Worm (Caenorhabditis elegans) whole organism, L1 larva: ENCODE data around the gene exc-1.

Source experiments
- C16A3.4 ChIP-seq: fragments of 150-350 bp; optimal IDR thresholded peaks from 2 replicates; lab custom pipeline; 2014; ENCODE audit warnings: missing biosample characterization, missing genetic modification characterization
- Y116A8C.19 ChIP-seq: sonication (generic microtip); optimal IDR thresholded peaks from 2 replicates; lab custom pipeline; 2016; ENCODE audit warnings: missing compliant biosample characterization, missing genetic modification characterization, borderline replicate concordance
- alr-1 ChIP-seq: fragments of 200-800 bp; sonication (Bioruptor generic); optimal IDR thresholded peaks from 2 replicates; lab custom pipeline; 2018; ENCODE audit warnings: borderline replicate concordance, mild to moderate bottlenecking, missing genetic modification characterization, missing compliant biosample characterization
- aly-2 ChIP-seq: fragments of 150-350 bp; optimal IDR thresholded peaks from 2 replicates; lab custom pipeline; 2014; ENCODE audit warnings: missing biosample characterization, missing genetic modification characterization
- ama-1 ChIP-seq: fragments of 150-350 bp; optimal IDR thresholded peaks from 2 replicates; lab custom pipeline; 2014
- ceh-63 ChIP-seq: fragments of 200-800 bp; sonication (Bioruptor generic); optimal IDR thresholded peaks from 2 replicates; lab custom pipeline; 2018; ENCODE audit warnings: mild to moderate bottlenecking, missing genetic modification characterization, missing compliant biosample characterization
- ceh-82 ChIP-seq, 3 experiments: fragments of 150-350 bp in 1 of 3; sonication (generic microtip) in 2 of 3; optimal IDR thresholded peaks; 2 replicates each; lab custom pipeline; 2014 to 2017; ENCODE audit warnings: missing biosample characterization in 3 of 3, missing genetic modification characterization in 3 of 3
- ces-1 ChIP-seq: fragments of 150-350 bp; optimal IDR thresholded peaks from 2 replicates; lab custom pipeline; 2014; ENCODE audit warnings: missing biosample characterization, missing genetic modification reagents, missing genetic modification characterization
- dsc-1 ChIP-seq: sonication (generic microtip); optimal IDR thresholded peaks from 2 replicates; lab custom pipeline; 2016; ENCODE audit warnings: mild to moderate bottlenecking, missing genetic modification characterization, missing compliant biosample characterization
- efl-1 ChIP-seq, 4 experiments: fragments of 150-350 bp; optimal IDR thresholded peaks in 3 of 4; peaks in 1 of 4; 1 replicate in 1 of 4; 2 replicates in 3 of 4; lab custom pipeline; 2014; ENCODE audit warnings: missing biosample characterization in 2 of 4, missing genetic modification characterization in 2 of 4, missing genetic modification reagents in 2 of 4
- efl-3 ChIP-seq: fragments of 200-800 bp; sonication (Bioruptor generic); optimal IDR thresholded peaks from 2 replicates; lab custom pipeline; 2018; ENCODE audit warnings: mild to moderate bottlenecking, missing genetic modification characterization, missing compliant biosample characterization
- egl-13 ChIP-seq: sonication (generic microtip); optimal IDR thresholded peaks from 2 replicates; lab custom pipeline; 2016; ENCODE audit warnings: missing genotype, missing genetic modification reagents, missing genetic modification characterization, missing compliant biosample characterization
- egl-27 ChIP-seq, 2 experiments: fragments of 150-350 bp in 1 of 2; sonication (generic microtip); optimal IDR thresholded peaks; 3 replicates each; lab custom pipeline; 2017 to 2018; ENCODE audit warnings: missing biosample characterization in 2 of 2, missing genetic modification characterization in 2 of 2, missing genetic modification reagents in 2 of 2
- elt-3 ChIP-seq, 6 experiments: fragments of 150-350 bp in 1 of 6; sonication (generic microtip); optimal IDR thresholded peaks; 2 replicates each; lab custom pipeline; 2017 to 2018; ENCODE audit warnings: missing biosample characterization in 6 of 6, missing genetic modification characterization in 6 of 6, inconsistent platforms in 1 of 6
- ets-5 ChIP-seq: fragments of 200-800 bp; sonication (Bioruptor generic); IDR thresholded peaks from 2 replicates; pipeline ENCODE4 v1.3.6; 2022; ENCODE audit warnings: missing genetic modification characterization, missing compliant biosample characterization
- lin-13 ChIP-seq: fragments of 150-350 bp; optimal IDR thresholded peaks from 2 replicates; lab custom pipeline; 2014; ENCODE audit warnings: missing biosample characterization, missing genetic modification reagents, missing genetic modification characterization
- lin-14 ChIP-seq: fragments of 200-800 bp; sonication (Bioruptor generic); optimal IDR thresholded peaks from 2 replicates; lab custom pipeline; 2018; ENCODE audit warnings: mild to moderate bottlenecking, missing genetic modification characterization, moderate library complexity, missing compliant biosample characterization
- lin-35 ChIP-seq, 2 experiments: fragments of 150-350 bp; optimal IDR thresholded peaks; 2 replicates each; lab custom pipeline; 2014; ENCODE audit warnings: missing biosample characterization in 2 of 2, missing genetic modification characterization in 2 of 2, missing genetic modification reagents in 2 of 2
- lir-3 ChIP-seq: sonication (generic microtip); optimal IDR thresholded peaks from 2 replicates; lab custom pipeline; 2016; ENCODE audit warnings: mild to moderate bottlenecking, missing genetic modification characterization, moderate library complexity, missing compliant biosample characterization; ENCODE audit not compliant: poor library complexity
- lsy-2 ChIP-seq, 2 experiments: fragments of 150-350 bp; optimal IDR thresholded peaks; 2 replicates each; lab custom pipeline; 2014; ENCODE audit warnings: missing biosample characterization in 2 of 2, missing genetic modification characterization in 2 of 2
- mdl-1 ChIP-seq, 2 experiments: fragments of 150-350 bp; optimal IDR thresholded peaks; 2 replicates each; lab custom pipeline; 2014 to 2017; ENCODE audit warnings: missing biosample characterization in 2 of 2, missing genetic modification characterization in 2 of 2, inconsistent platforms in 1 of 2
- nhr-20 ChIP-seq: sonication (generic microtip); optimal IDR thresholded peaks from 2 replicates; lab custom pipeline; 2016; ENCODE audit warnings: mild to moderate bottlenecking, missing genetic modification characterization, missing compliant biosample characterization
- nhr-76 ChIP-seq: sonication (generic microtip); optimal IDR thresholded peaks from 2 replicates; lab custom pipeline; 2017; ENCODE audit warnings: missing biosample characterization, missing genetic modification characterization
- nhr-77 ChIP-seq: fragments of 150-350 bp; optimal IDR thresholded peaks from 2 replicates; lab custom pipeline; 2014; ENCODE audit warnings: missing biosample characterization, missing genetic modification characterization
- pqm-1 ChIP-seq: sonication (generic microtip); optimal IDR thresholded peaks from 3 replicates; lab custom pipeline; 2017; ENCODE audit warnings: missing biosample characterization, missing genetic modification characterization
- rnt-1 ChIP-seq: sonication (generic microtip); optimal IDR thresholded peaks from 2 replicates; lab custom pipeline; 2016; ENCODE audit warnings: mild to moderate bottlenecking, missing genetic modification characterization, moderate library complexity, missing compliant biosample characterization
- sptf-1 ChIP-seq: fragments of 150-350 bp; optimal IDR thresholded peaks from 2 replicates; lab custom pipeline; 2014; ENCODE audit warnings: missing biosample characterization, missing genetic modification characterization
- sup-37 ChIP-seq: fragments of 200-800 bp; sonication (Bioruptor generic); optimal IDR thresholded peaks from 2 replicates; lab custom pipeline; 2018; ENCODE audit warnings: mild to moderate bottlenecking, missing genetic modification characterization, missing compliant biosample characterization
- tbx-2 ChIP-seq: sonication (generic microtip); optimal IDR thresholded peaks from 2 replicates; lab custom pipeline; 2016; ENCODE audit warnings: missing genetic modification characterization, missing compliant biosample characterization
- unc-30 ChIP-seq: sonication (generic microtip); optimal IDR thresholded peaks from 2 replicates; lab custom pipeline; 2017; ENCODE audit warnings: missing biosample characterization, missing genetic modification characterization
- unc-62 ChIP-seq: fragments of 150-350 bp; optimal IDR thresholded peaks from 2 replicates; lab custom pipeline; 2014; ENCODE audit warnings: missing biosample characterization, missing genetic modification reagents, missing genetic modification characterization
- unc-86 ChIP-seq: sonication (generic microtip); optimal IDR thresholded peaks from 2 replicates; lab custom pipeline; 2016; ENCODE audit warnings: missing genetic modification characterization, missing compliant biosample characterization
- xbp-1 ChIP-seq: sonication (generic microtip); optimal IDR thresholded peaks from 2 replicates; lab custom pipeline; 2016; ENCODE audit warnings: missing genetic modification characterization, missing compliant biosample characterization
- zag-1 ChIP-seq: fragments of 150-350 bp; optimal IDR thresholded peaks from 2 replicates; lab custom pipeline; 2014; ENCODE audit warnings: missing biosample characterization, missing genetic modification characterization
- zip-4 ChIP-seq: fragments of 200-800 bp; sonication (Bioruptor generic); optimal IDR thresholded peaks from 2 replicates; lab custom pipeline; 2018; ENCODE audit warnings: mild to moderate bottlenecking, missing genetic modification characterization, moderate library complexity, missing compliant biosample characterization
- ztf-11 ChIP-seq, 2 experiments: sonication (generic microtip); optimal IDR thresholded peaks; 2 replicates each; lab custom pipeline; 2016 to 2017; ENCODE audit warnings: missing genetic modification characterization in 2 of 2, missing biosample characterization in 1 of 2, missing compliant biosample characterization in 1 of 2

Gene exc-1

DNA sequence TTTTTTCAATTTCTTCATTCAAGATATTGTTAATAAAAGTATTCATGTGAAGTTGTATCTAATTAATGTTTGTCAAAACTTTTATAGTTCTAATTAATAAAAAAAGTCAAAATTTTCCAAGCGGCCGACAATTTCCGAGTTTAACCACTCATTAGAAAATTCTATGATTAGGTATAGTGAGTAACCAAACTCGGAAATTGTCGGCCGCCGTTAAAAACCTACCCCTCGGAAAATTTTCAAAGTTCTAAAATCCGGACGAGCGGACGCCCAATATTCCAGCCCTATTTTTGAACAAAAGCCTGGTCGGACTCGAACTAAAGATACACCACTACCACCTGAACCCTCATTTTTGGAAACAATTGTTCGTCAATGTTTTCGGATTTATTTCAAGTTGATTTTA lies 42.3 kb downstream of the exc-1 start:
- no peak for TF ChIP-seq nhr-76 (tag; lab: Kevin White, UChicago)
- no peak for TF ChIP-seq unc-30 (tag; lab: Kevin White, UChicago)
- no peak for TF ChIP-seq zip-4 (GFP tag; lab: Kevin White, UChicago)
- TF ChIP-seq lin-13 (GFP tag; lab: Kevin White, UChicago): no peak
- TF ChIP-seq elt-3 (tag; optimal IDR thresholded peaks at IDR 0.05; lab: Kevin White, UChicago): no peak
- TF ChIP-seq sup-37 (GFP tag; lab: Kevin White, UChicago): no peak
- TF ChIP-seq ceh-63 (GFP tag; lab: Kevin White, UChicago): no peak
- TF ChIP-seq zag-1 (tag; lab: Kevin White, UChicago): no peak
- no peak for TF ChIP-seq mdl-1 (tag; optimal IDR thresholded peaks at IDR 0.05; lab: Kevin White, UChicago)
- TF ChIP-seq C16A3.4 (tag; lab: Kevin White, UChicago): no peak
- no peak for TF ChIP-seq sptf-1 (tag; lab: Kevin White, UChicago)
- no peak for TF ChIP-seq dsc-1 (tag; lab: Kevin White, UChicago)
- TF ChIP-seq nhr-77 (tag; lab: Kevin White, UChicago): no peak
- no peak for TF ChIP-seq egl-13 (tag; lab: Kevin White, UChicago)
- no peak for TF ChIP-seq xbp-1 (tag; lab: Kevin White, UChicago)
- no peak for TF ChIP-seq lsy-2 (tag; optimal IDR thresholded peaks at IDR 0.05; lab: Kevin White, UChicago)

- TF ChIP-seq alr-1 (tag; lab: Kevin White, UChicago) (no peak), xbp-1 (tag; lab: Kevin White, UChicago) (no peak), egl-27 (tag; optimal IDR thresholded peaks at IDR 0.05; lab: Kevin White, UChicago) (no peak), ces-1 (GFP tag; lab: Kevin White, UChicago) (no peak), efl-3 (no peak), ceh-82 (tag; optimal IDR thresholded peaks at IDR 0.05; lab: Kevin White, UChicago) (no peak), efl-1 (optimal IDR thresholded peaks at IDR 0.05; lab: Kevin White, UChicago) (no peak), efl-1 (GFP tag; optimal IDR thresholded peaks at IDR 0.05 in 1 of 2; lab: Kevin White, UChicago) (no peak), sup-37 (GFP tag; lab: Kevin White, UChicago) (no peak), ama-1 (lab: Kevin White, UChicago) (no peak), nhr-20 (tag; lab: Kevin White, UChicago) (no peak), ceh-63 (GFP tag; lab: Kevin White, UChicago) (no peak), lin-14 (GFP tag; lab: Kevin White, UChicago) (no peak), pqm-1 (tag; lab: Kevin White, UChicago) (no peak), ztf-11 (tag; optimal IDR thresholded peaks at IDR 0.05; lab: Kevin White, UChicago) (no peak), aly-2 (tag; lab: Kevin White, UChicago) (no peak), ets-5 (GFP tag; lab: Robert Waterston, UW) (no peak), dsc-1 (tag; lab: Kevin White, UChicago) (no peak), Y116A8C.19 (tag; lab: Kevin White, UChicago) (no peak), tbx-2 (no peak)
Measured at ce11 chrX:15433487-15433886, 43.7 kb downstream of the exc-1 start, which contains the start of gene flp-32. flp-32 (plus strand) TSS chrX:15433787.

DNA sequence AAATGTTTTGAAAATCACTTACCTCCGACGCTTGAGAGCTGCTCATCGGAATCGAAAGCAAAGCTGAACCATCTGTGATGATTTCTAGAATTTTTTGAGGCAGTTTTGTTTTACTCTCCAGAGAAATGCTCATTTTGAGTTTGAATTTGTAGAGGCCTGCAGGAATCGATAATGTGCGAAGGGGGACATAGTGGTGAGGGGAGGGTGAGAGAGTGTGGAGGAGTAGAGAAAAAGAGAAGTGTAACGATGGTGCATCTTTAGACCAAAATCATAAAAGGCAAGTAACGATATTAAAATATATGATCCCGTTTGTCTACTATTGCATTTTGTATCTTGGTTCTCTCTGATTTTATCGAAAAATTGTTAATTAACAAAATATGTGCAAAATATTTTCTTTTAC lies 46.2 kb downstream of the exc-1 start, which contains the start of gene blos-8:
Gene blos-8, minus strand, starts transcription at position 216 of the 400 bp plus-strand sequence.
- TF ChIP-seq unc-86 (tag; lab: Kevin White, UChicago): no peak
- TF ChIP-seq rnt-1 (tag; lab: Kevin White, UChicago): no peak
- TF ChIP-seq lin-35 (GFP tag; optimal IDR thresholded peaks at IDR 0.05; lab: Kevin White, UChicago): no peak
- no peak for TF ChIP-seq unc-62 (GFP tag; lab: Kevin White, UChicago)
- no peak for TF ChIP-seq lir-3
- no peak for TF ChIP-seq efl-1 (optimal IDR thresholded peaks at IDR 0.05; lab: Kevin White, UChicago)
- TF ChIP-seq efl-1 (GFP tag; optimal IDR thresholded peaks at IDR 0.05 in 1 of 2; lab: Kevin White, UChicago): no peak
